Fruit fly (Drosophila melanogaster) whole organism, adult: ENCODE measurements around the gene tank.

ENCODE experiments used
- CG11617 ChIP-seq: fragments of 200-800 bp; sonication (Bioruptor generic); optimal IDR thresholded peaks from 2 replicates; lab custom pipeline; 2017; ENCODE audit warnings: mild to moderate bottlenecking, missing biosample characterization, missing genetic modification reagents, missing genetic modification characterization
- CG12768 ChIP-seq: fragments of 200-800 bp; sonication (Bioruptor generic); optimal IDR thresholded peaks from 2 replicates; lab custom pipeline; 2017; ENCODE audit warnings: missing biosample characterization, missing genetic modification characterization, mild to moderate bottlenecking, moderate library complexity, missing genetic modification reagents
- CG14711 ChIP-seq: fragments of 200-800 bp; sonication (Bioruptor generic); optimal IDR thresholded peaks from 2 replicates; lab custom pipeline; 2018; ENCODE audit warnings: missing biosample characterization, mild to moderate bottlenecking, missing genetic modification characterization, moderate library complexity
- CG1620 ChIP-seq: fragments of 200-800 bp; sonication (Bioruptor generic); optimal IDR thresholded peaks from 2 replicates; lab custom pipeline; 2016; ENCODE audit warnings: missing biosample characterization, missing genetic modification characterization
- CG33017 ChIP-seq: fragments of 200-800 bp; sonication (Bioruptor generic); optimal IDR thresholded peaks from 2 replicates; lab custom pipeline; 2018; ENCODE audit warnings: missing biosample characterization, mild to moderate bottlenecking, missing genetic modification characterization, moderate library complexity
- CG5204 ChIP-seq: fragments of 200-800 bp; sonication (Bioruptor generic); optimal IDR thresholded peaks from 2 replicates; lab custom pipeline; 2016; ENCODE audit warnings: missing biosample characterization, missing genetic modification characterization
- CG7045 ChIP-seq: fragments of 200-800 bp; sonication (Bioruptor generic); optimal IDR thresholded peaks from 2 replicates; lab custom pipeline; 2017; ENCODE audit warnings: missing biosample characterization, mild to moderate bottlenecking, missing genetic modification characterization
- CG7101 ChIP-seq: fragments of 200-800 bp; sonication (Bioruptor generic); optimal IDR thresholded peaks from 2 replicates; lab custom pipeline; 2018; ENCODE audit warnings: missing biosample characterization, mild to moderate bottlenecking, missing genetic modification characterization, moderate library complexity
- Clk ChIP-seq: fragments of 200-800 bp; sonication (Bioruptor generic); optimal IDR thresholded peaks from 2 replicates; lab custom pipeline; 2017; ENCODE audit warnings: missing biosample characterization, missing genetic modification characterization
- Crg-1 ChIP-seq: fragments of 200-800 bp; sonication (Bioruptor generic); optimal IDR thresholded peaks from 2 replicates; lab custom pipeline; 2016; ENCODE audit warnings: missing biosample characterization, missing genetic modification characterization
- Hr96 ChIP-seq: fragments of 200-800 bp; sonication (Bioruptor generic); optimal IDR thresholded peaks from 2 replicates; lab custom pipeline; 2016; ENCODE audit warnings: missing biosample characterization, missing genetic modification characterization
- Mnt ChIP-seq: fragments of 200-800 bp; sonication (Bioruptor generic); optimal IDR thresholded peaks from 2 replicates; lab custom pipeline; 2016; ENCODE audit warnings: missing biosample characterization, mild to moderate bottlenecking, missing genetic modification characterization
- bab1 ChIP-seq: fragments of 200-800 bp; sonication (Bioruptor generic); optimal IDR thresholded peaks from 3 replicates; lab custom pipeline; 2019; ENCODE audit warnings: missing biosample characterization, mild to moderate bottlenecking, missing genetic modification characterization, moderate library complexity
- cic ChIP-seq: fragments of 200-800 bp; sonication (Bioruptor generic); optimal IDR thresholded peaks from 2 replicates; lab custom pipeline; 2017; ENCODE audit warnings: missing biosample characterization, mild to moderate bottlenecking, missing genetic modification characterization, moderate library complexity
- cnc ChIP-seq, 2 experiments: fragments of >200 bp; optimal IDR thresholded peaks; 2 replicates each; lab custom pipeline; 2017
- kay ChIP-seq: fragments of 200-800 bp; sonication (Bioruptor generic); peaks from one replicate; lab custom pipeline; 2016; ENCODE audit warnings: missing biosample characterization, missing genetic modification characterization, borderline replicate concordance
- ovo ChIP-seq: fragments of 200-800 bp; sonication (Bioruptor generic); optimal IDR thresholded peaks from 2 replicates; lab custom pipeline; 2016; ENCODE audit warnings: missing biosample characterization, missing genetic modification characterization
- pad ChIP-seq: fragments of 200-800 bp; sonication (Bioruptor generic); optimal IDR thresholded peaks from 3 replicates; lab custom pipeline; 2017; ENCODE audit warnings: missing biosample characterization, missing genetic modification characterization, mild to moderate bottlenecking, moderate library complexity, missing genetic modification reagents
- tj ChIP-seq: fragments of 200-800 bp; sonication (Bioruptor generic); optimal IDR thresholded peaks from 3 replicates; lab custom pipeline; 2017; ENCODE audit warnings: missing biosample characterization, mild to moderate bottlenecking, missing genetic modification characterization, moderate library complexity
- toe ChIP-seq: fragments of 200-800 bp; sonication (Bioruptor generic); optimal IDR thresholded peaks from 2 replicates; lab custom pipeline; 2016; ENCODE audit warnings: missing biosample characterization, missing genetic modification characterization

The tank gene

DNA sequence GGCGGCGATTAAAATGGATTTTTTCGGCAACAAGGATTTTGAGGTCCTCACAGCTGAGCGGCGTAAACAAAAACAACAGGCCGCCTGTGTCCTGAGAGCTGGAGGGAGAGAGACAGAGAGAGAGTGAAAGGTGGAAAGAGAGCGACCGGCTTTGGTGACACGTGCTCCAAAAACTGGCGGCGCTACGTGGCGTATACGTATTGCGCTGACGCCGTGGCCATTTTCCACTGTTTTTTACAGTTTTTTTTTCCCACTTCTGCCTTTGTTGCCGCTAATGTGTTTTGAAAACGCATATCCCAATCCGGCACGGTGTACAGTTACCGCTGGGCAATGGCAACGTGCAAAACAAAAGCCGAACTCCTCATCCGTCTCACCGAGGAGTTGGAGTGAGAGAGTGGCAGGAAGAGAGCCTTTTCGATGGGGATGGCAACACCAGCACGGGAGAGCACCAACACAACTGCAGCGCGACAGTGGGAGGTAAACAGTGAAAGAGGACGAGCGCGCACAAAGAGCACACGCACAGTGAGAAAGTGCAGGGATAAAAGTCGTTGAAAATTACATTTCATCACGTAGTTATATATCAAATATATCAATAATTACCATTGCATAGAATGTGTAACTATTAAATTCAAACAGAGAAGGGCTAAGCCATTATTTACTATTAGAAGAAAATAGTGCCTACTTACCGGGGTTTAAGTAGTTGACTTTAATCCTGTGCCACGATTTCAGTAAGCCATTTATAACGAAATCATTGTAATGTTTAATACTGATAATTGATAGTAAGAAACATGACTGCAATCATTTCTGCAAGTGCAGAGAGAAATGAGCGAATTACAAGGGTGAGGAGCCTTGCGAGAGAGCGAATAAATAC lies 17.1 kb downstream of the tank start:
- TF ChIP-seq bab1 (GFP tag; lab: Kevin White, UChicago) (no peak), CG33017 (tag; lab: Kevin White, UChicago) (peak; percentile 25), ovo (no peak), CG7045 (GFP tag; lab: Kevin White, UChicago) (no peak), tj (GFP tag; lab: Kevin White, UChicago) (no peak), CG1620 (GFP tag; lab: Kevin White, UChicago) (peak; percentile 15), CG5204 (GFP tag; lab: Kevin White, UChicago) (peak; percentile 70), CG7101 (tag; lab: Kevin White, UChicago) (no peak), pad (GFP tag; lab: Kevin White, UChicago) (no peak), CG11617 (GFP tag; lab: Kevin White, UChicago) (peak; percentile 40), Crg-1 (GFP tag; lab: Kevin White, UChicago) (no peak), toe (GFP tag; lab: Kevin White, UChicago) (peak; percentile 68)

DNA sequence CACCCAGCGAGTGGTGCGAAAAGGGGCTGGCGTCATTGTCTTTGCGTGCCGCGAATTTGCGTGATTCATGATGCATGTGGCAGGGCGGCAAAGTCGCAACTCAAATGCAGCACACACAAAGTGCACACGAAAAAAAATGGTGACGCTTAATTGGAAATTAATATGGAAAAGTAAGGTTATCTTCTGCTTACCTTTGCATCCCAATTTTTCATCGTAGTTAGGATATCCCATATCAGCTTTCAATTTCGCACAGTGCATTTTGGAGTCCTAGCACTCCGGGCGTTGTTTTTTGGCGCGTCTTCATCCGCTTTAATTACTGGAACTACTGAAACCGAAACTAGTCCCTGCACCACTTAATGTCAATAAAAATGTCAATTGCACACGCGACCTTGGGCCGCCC lies 17.8 kb downstream of the tank start:
- TF ChIP-seq CG7101 (tag; lab: Kevin White, UChicago): no peak
- TF ChIP-seq cic: no peak
- TF ChIP-seq CG7045 (GFP tag; lab: Kevin White, UChicago): no peak
- TF ChIP-seq CG5204 (GFP tag; lab: Kevin White, UChicago): no peak
- no peak for TF ChIP-seq CG11617 (GFP tag; lab: Kevin White, UChicago)
- no peak for TF ChIP-seq CG12768 (GFP tag; lab: Kevin White, UChicago)
- TF ChIP-seq pad (GFP tag; lab: Kevin White, UChicago): no peak

dm6 chr2L:4818056-4818455 lies 19.7 kb downstream of the tank start, which contains the start of gene CG3225:
CG3225 (minus strand) TSS chr2L:4818245.
- no peak for TF ChIP-seq CG5204 (GFP tag; lab: Kevin White, UChicago)
- TF ChIP-seq bab1 (GFP tag; lab: Kevin White, UChicago): peak; percentile 39

- no peak for TF ChIP-seq tj (GFP tag; lab: Kevin White, UChicago)
- no peak for TF ChIP-seq pad (GFP tag; lab: Kevin White, UChicago)
- TF ChIP-seq kay (GFP tag; lab: Kevin White, UChicago): no peak
- TF ChIP-seq ovo: no peak
- TF ChIP-seq Mnt (GFP tag; lab: Kevin White, UChicago): no peak
- TF ChIP-seq Clk: no peak
- TF ChIP-seq CG14711: no peak
- TF ChIP-seq CG12768 (GFP tag; lab: Kevin White, UChicago): no peak
Observed at dm6 chr2L:4813023-4813339, 24.8 kb downstream of the tank start.

DNA sequence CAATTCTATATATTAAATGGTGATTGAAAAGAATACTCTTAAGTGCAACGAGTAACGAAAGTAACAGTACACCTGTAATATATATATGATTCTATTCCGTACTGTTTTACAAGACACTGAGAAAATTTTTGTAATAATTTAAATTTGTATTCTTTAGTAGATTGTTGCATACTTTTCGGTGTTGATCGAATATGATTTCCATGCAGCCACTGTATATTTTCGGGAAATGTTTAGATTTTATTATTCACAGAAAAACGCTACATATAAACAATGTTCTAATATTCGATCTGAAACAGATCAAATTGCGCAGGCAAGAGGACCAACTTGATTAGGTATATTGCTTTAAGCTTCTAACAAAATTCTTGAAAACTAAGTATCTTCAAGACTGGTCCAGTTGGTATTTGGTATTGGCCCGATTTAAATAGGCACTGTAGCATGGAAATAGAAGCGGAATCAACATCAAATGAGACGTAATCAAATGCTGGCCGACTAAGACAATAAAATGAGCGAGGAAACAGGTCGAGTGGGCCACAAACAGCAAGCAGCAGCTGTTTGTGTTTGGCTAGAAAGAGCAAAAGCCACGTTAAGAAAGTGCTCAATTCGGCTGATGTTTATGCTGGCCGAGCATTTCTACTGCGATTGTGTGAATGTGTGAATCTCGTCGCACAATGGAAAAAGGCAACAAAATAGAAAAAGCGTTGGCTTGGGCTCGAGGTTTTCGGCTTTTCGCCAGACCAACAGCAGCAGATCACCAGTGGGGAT lies 25.4 kb downstream of the tank start, which contains the start of gene CG15629:
Gene CG15629, plus strand, starts transcription at position 749 of the 762 bp plus-strand sequence.
- TF ChIP-seq tj (GFP tag; lab: Kevin White, UChicago) (peak; percentile 53), cic (no peak)

DNA sequence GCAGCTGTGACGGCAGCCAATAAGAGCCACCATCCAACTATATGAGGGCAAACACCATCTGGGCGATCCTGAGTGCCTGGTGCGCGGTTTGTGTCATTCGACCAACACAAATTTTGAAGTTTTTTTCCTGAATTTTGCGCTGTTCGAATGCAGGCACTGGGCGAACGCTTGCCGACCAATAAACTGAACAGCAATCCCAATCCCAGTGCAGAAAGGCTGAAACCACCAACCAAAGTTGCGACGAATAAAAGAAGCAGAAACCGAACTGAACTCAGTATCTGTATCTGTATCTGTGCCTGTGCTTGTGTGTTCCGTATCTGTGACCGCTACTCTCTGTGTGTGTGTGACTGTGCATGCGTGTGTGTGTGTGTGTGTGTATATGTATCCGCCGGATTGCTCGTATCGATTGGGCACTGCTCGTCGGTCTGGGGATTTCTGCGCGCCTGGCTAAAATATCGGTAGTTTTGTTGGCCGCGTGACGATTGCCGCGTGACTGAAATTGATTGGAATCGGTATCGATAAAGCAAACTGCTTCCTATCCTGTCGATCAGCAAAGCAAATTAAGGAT lies 26.2 kb downstream of the tank start:
- peak; percentile 8 for TF ChIP-seq Clk
- no peak for TF ChIP-seq Hr96 (GFP tag; lab: Kevin White, UChicago)
- no peak for TF ChIP-seq toe (GFP tag; lab: Kevin White, UChicago)
- TF ChIP-seq CG5204 (GFP tag; lab: Kevin White, UChicago): no peak
- TF ChIP-seq cic: peak; percentile 84
- peak; percentile 85 for TF ChIP-seq Mnt (GFP tag; lab: Kevin White, UChicago)
- no peak for TF ChIP-seq CG1620 (GFP tag; lab: Kevin White, UChicago)
- TF ChIP-seq kay (GFP tag; lab: Kevin White, UChicago): no peak
- no peak for TF ChIP-seq CG14711
- no peak for TF ChIP-seq bab1 (GFP tag; lab: Kevin White, UChicago)
- TF ChIP-seq CG11617 (GFP tag; lab: Kevin White, UChicago): peak; percentile 0
- no peak for TF ChIP-seq cnc (optimal IDR thresholded peaks at IDR 0.05; lab: Kevin White, UChicago)
- no peak for TF ChIP-seq CG33017 (tag; lab: Kevin White, UChicago)
- no peak for TF ChIP-seq tj (GFP tag; lab: Kevin White, UChicago)
- TF ChIP-seq CG7101 (tag; lab: Kevin White, UChicago): no peak
- TF ChIP-seq Crg-1 (GFP tag; lab: Kevin White, UChicago): no peak
- no peak for TF ChIP-seq CG7045 (GFP tag; lab: Kevin White, UChicago)
- peak; percentile 30 for TF ChIP-seq ovo
- TF ChIP-seq pad (GFP tag; lab: Kevin White, UChicago): no peak
- peak; percentile 86 for TF ChIP-seq CG12768 (GFP tag; lab: Kevin White, UChicago)
